Worm (Caenorhabditis elegans): ENCODE results near the gene C10A4.10.

The C10A4.10 gene

ce11 chrX:7404551-7404950 lies 5.9 kb downstream of the C10A4.10 start:
- no peak for TF ChIP-seq nhr-27 (tag; optimal IDR thresholded peaks at IDR 0.05)
- no peak for TF ChIP-seq C17E4.6 (GFP tag; IDR thresholded peaks at IDR 0.05)
- no peak for TF ChIP-seq F57A8.1 (GFP tag; optimal IDR thresholded peaks at IDR 0.05)
- no peak for TF ChIP-seq T26A5.8 (tag; optimal IDR thresholded peaks at IDR 0.05)
- TF ChIP-seq Y56A3A.18 (GFP tag; IDR thresholded peaks at IDR 0.05): no peak
- no peak for TF ChIP-seq B0336.3 (GFP tag; IDR thresholded peaks at IDR 0.05)
- no peak for TF ChIP-seq F49E8.2 (tag; optimal IDR thresholded peaks at IDR 0.05; ENCODE audit: insufficient read depth)
- TF ChIP-seq Y67H2A.10 (GFP tag; conservative IDR thresholded peaks at IDR 0.05): no peak
- TF ChIP-seq nfya-2 (GFP tag; IDR thresholded peaks at IDR 0.05): no peak
- no peak for TF ChIP-seq somi-1 (GFP tag; optimal IDR thresholded peaks at IDR 0.05)
- no peak for TF ChIP-seq sptf-2 (GFP tag; optimal IDR thresholded peaks at IDR 0.05)
- TF ChIP-seq aptf-3 (GFP tag; IDR thresholded peaks at IDR 0.05): no peak
- TF ChIP-seq unc-62 (GFP tag; optimal IDR thresholded peaks at IDR 0.05): no peak
- no peak for TF ChIP-seq F52B5.7 (tag; optimal IDR thresholded peaks at IDR 0.05)

- TF ChIP-seq mes-4 (tag; optimal IDR thresholded peaks at IDR 0.05) (no peak), dpff-1 (tag; optimal IDR thresholded peaks at IDR 0.05) (no peak), lin-54 (GFP tag; optimal IDR thresholded peaks at IDR 0.05) (no peak), F10E7.11 (tag; optimal IDR thresholded peaks at IDR 0.05) (no peak), ccch-3 (GFP tag; optimal IDR thresholded peaks at IDR 0.05) (no peak), rcor-1 (GFP tag; IDR thresholded peaks at IDR 0.05) (no peak), Y79H2A.3 (GFP tag; conservative IDR thresholded peaks at IDR 0.05) (no peak), die-1 (tag; optimal IDR thresholded peaks at IDR 0.05) (no peak), K11D2.4 (GFP tag; IDR thresholded peaks at IDR 0.05) (no peak), attf-3 (GFP tag; conservative IDR thresholded peaks at IDR 0.05) (no peak)
These were observed 6.7 kb downstream of the C10A4.10 start, which contains the start of gene C10A4.3 for ce11 chrX:7405393-7405792. Gene C10A4.3, plus strand, starts transcription at chrX:7405693.

- TF ChIP-seq mel-28 (tag; optimal IDR thresholded peaks at IDR 0.05; ENCODE audit: borderline replicate concordance) (no peak), ztf-6 (GFP tag; IDR thresholded peaks at IDR 0.05) (no peak), hlh-12 (tag; optimal IDR thresholded peaks at IDR 0.05) (no peak), ztf-22 (GFP tag; optimal IDR thresholded peaks at IDR 0.05) (no peak), die-1 (tag; optimal IDR thresholded peaks at IDR 0.05) (no peak), F10E7.11 (tag; optimal IDR thresholded peaks at IDR 0.05) (no peak), akir-1 (GFP tag; optimal IDR thresholded peaks at IDR 0.05) (no peak), Y56A3A.18 (GFP tag; IDR thresholded peaks at IDR 0.05) (no peak), rpc-1 (optimal IDR thresholded peaks at IDR 0.05) (no peak), rpc-1 (tag; optimal IDR thresholded peaks at IDR 0.05) (no peak), aptf-3 (GFP tag; IDR thresholded peaks at IDR 0.05) (no peak), F55B11.4 (tag; optimal IDR thresholded peaks at IDR 0.05; ENCODE audit: borderline replicate concordance, insufficient read depth) (no peak), lin-54 (GFP tag; optimal IDR thresholded peaks at IDR 0.05) (no peak), K12H6.12 (tag; optimal IDR thresholded peaks at IDR 0.05) (no peak), ceh-100 (GFP tag; IDR thresholded peaks at IDR 0.05) (no peak), nhr-80 (tag; optimal IDR thresholded peaks at IDR 0.05) (no peak), ztf-18 (tag; optimal IDR thresholded peaks at IDR 0.05) (no peak), dox-1 (GFP tag; IDR thresholded peaks at IDR 0.05) (no peak)
These were observed 9.1 kb downstream of the C10A4.10 start for ce11 chrX:7407749-7408148.

ce11 chrX:7409030-7409429 lies 10.3 kb downstream of the C10A4.10 start:
- no peak for TF ChIP-seq nhr-27 (tag; optimal IDR thresholded peaks at IDR 0.05)
